Worm (Caenorhabditis elegans) whole organism, young adult: ENCODE measurements around the gene ncx-2.
A peak's percentile ranks its signal among the peaks of the same experiment; 100 is the strongest.

Source experiments
- B0035.1 ChIP-seq: sonication (generic microtip); optimal IDR thresholded peaks from 2 replicates; lab custom pipeline; 2016; ENCODE audit warnings: missing genetic modification characterization, mild to moderate bottlenecking, missing compliant biosample characterization, missing genotype, missing genetic modification reagents
- B0261.1 ChIP-seq: sonication (generic microtip); optimal IDR thresholded peaks from 2 replicates; lab custom pipeline; 2016; ENCODE audit warnings: mild to moderate bottlenecking, missing genetic modification characterization, moderate library complexity, missing compliant biosample characterization
- D2030.7 ChIP-seq: fragments of 200-800 bp; sonication (Bioruptor generic); IDR thresholded peaks from 2 replicates; pipeline ENCODE4 v1.3.6; 2022; ENCODE audit warnings: missing genetic modification reagents, missing genetic modification characterization, missing compliant biosample characterization
- F10E7.11 ChIP-seq: sonication (generic microtip); optimal IDR thresholded peaks from 2 replicates; lab custom pipeline; 2017; ENCODE audit warnings: mild to moderate bottlenecking, missing genetic modification characterization, moderate library complexity, missing compliant biosample characterization
- F22D6.2 ChIP-seq: sonication (generic microtip); optimal IDR thresholded peaks from 2 replicates; lab custom pipeline; 2016; ENCODE audit warnings: mild to moderate bottlenecking, missing genetic modification characterization, missing compliant biosample characterization
- F33H1.4 ChIP-seq: fragments of 200-800 bp; sonication (Bioruptor generic); IDR thresholded peaks from 2 replicates; pipeline ENCODE4 v1.3.6; 2022; ENCODE audit warnings: missing genetic modification reagents, missing genetic modification characterization, missing compliant biosample characterization
- F49E8.2 ChIP-seq: sonication (generic microtip); optimal IDR thresholded peaks from 3 replicates; lab custom pipeline; 2017; ENCODE audit warnings: missing genetic modification characterization, mild to moderate bottlenecking, missing compliant biosample characterization, antibody characterized with exemption, moderate library complexity; ENCODE audit not compliant: insufficient read depth
- Y67H2A.10 ChIP-seq: fragments of 200-800 bp; sonication (Bioruptor generic); conservative IDR thresholded peaks from 2 replicates; pipeline ENCODE4 v1.3.6; 2022; ENCODE audit warnings: missing genetic modification reagents, missing genetic modification characterization, missing compliant biosample characterization
- akir-1 ChIP-seq: fragments of 200-800 bp; sonication (Bioruptor generic); optimal IDR thresholded peaks from 2 replicates; lab custom pipeline; 2018; ENCODE audit warnings: mild to moderate bottlenecking, missing genetic modification characterization, moderate library complexity, missing compliant biosample characterization
- athp-1 ChIP-seq: sonication (generic microtip); optimal IDR thresholded peaks from 2 replicates; lab custom pipeline; 2017; ENCODE audit warnings: mild to moderate bottlenecking, missing genetic modification characterization, missing compliant biosample characterization
- bed-2 ChIP-seq: fragments of 200-800 bp; sonication (Bioruptor generic); IDR thresholded peaks from 2 replicates; pipeline ENCODE4 v1.3.6; 2022; ENCODE audit warnings: missing genetic modification reagents, missing genetic modification characterization, missing compliant biosample characterization
- cebp-1 ChIP-seq, 2 experiments: fragments of 200-800 bp in 1 of 2; sonication (Bioruptor generic) in 1 of 2; sonication (generic microtip) in 1 of 2; IDR thresholded peaks in 1 of 2; optimal IDR thresholded peaks in 1 of 2; 2 replicates each; pipeline versions ENCODE4 v1.3.6 to Lab custom; 2017 to 2022; ENCODE audit warnings: missing compliant biosample characterization in 2 of 2, missing genetic modification characterization in 2 of 2, mild to moderate bottlenecking in 1 of 2, missing genetic modification reagents in 1 of 2, moderate library complexity in 1 of 2
- ceh-40 ChIP-seq: fragments of 200-800 bp; sonication (Bioruptor generic); IDR thresholded peaks from 2 replicates; pipeline ENCODE4 v1.3.6; 2022; ENCODE audit warnings: missing genetic modification characterization, missing compliant biosample characterization
- ceh-79 ChIP-seq: sonication (generic microtip); optimal IDR thresholded peaks from 2 replicates; lab custom pipeline; 2017; ENCODE audit warnings: mild to moderate bottlenecking, missing genetic modification characterization, missing compliant biosample characterization
- ceh-91 ChIP-seq: fragments of 200-800 bp; sonication (Bioruptor generic); IDR thresholded peaks from 2 replicates; pipeline ENCODE4 v1.3.6; 2022; ENCODE audit warnings: missing genetic modification reagents, missing genetic modification characterization, missing compliant biosample characterization
- die-1 ChIP-seq: sonication (generic microtip); optimal IDR thresholded peaks from 2 replicates; lab custom pipeline; 2016; ENCODE audit warnings: missing genotype, mild to moderate bottlenecking, missing genetic modification characterization, missing compliant biosample characterization
- dpl-1 ChIP-seq: fragments of 150-350 bp; optimal IDR thresholded peaks from 2 replicates; lab custom pipeline; 2014; ENCODE audit warnings: missing biosample characterization, missing genetic modification reagents, missing genetic modification characterization
- efl-1 ChIP-seq: fragments of 150-350 bp; optimal IDR thresholded peaks from 2 replicates; lab custom pipeline; 2014; ENCODE audit warnings: missing biosample characterization, missing genetic modification reagents, missing genetic modification characterization
- egrh-3 ChIP-seq: fragments of 200-800 bp; sonication (Bioruptor generic); IDR thresholded peaks from 2 replicates; pipeline ENCODE4 v1.3.6; 2022; ENCODE audit warnings: missing genetic modification reagents, missing genetic modification characterization, missing compliant biosample characterization
- gei-17 ChIP-seq: fragments of 200-800 bp; sonication (Bioruptor generic); optimal IDR thresholded peaks from 2 replicates; lab custom pipeline; 2018; ENCODE audit warnings: mild to moderate bottlenecking, missing genetic modification characterization, missing compliant biosample characterization
- hmg-20 ChIP-seq: fragments of 200-800 bp; sonication (Bioruptor generic); IDR thresholded peaks from 2 replicates; pipeline ENCODE4 v1.3.6; 2022; ENCODE audit warnings: missing genetic modification reagents, missing genetic modification characterization, missing compliant biosample characterization
- hsf-1 ChIP-seq: fragments of 200-800 bp; sonication (Bioruptor generic); IDR thresholded peaks from 2 replicates; pipeline ENCODE4 v1.3.6; 2022; ENCODE audit warnings: missing genetic modification reagents, missing genetic modification characterization, missing compliant biosample characterization
- lin-35 ChIP-seq, 3 experiments: fragments of 150-350 bp in 2 of 3; sonication (generic microtip) in 1 of 3; optimal IDR thresholded peaks; 2 replicates each; lab custom pipeline; 2014 to 2018; ENCODE audit warnings: missing biosample characterization in 3 of 3, missing genetic modification characterization in 3 of 3, missing genetic modification reagents in 3 of 3
- lin-54 ChIP-seq: fragments of 200-800 bp; sonication (Bioruptor generic); optimal IDR thresholded peaks from 2 replicates; lab custom pipeline; 2018; ENCODE audit warnings: mild to moderate bottlenecking, missing genetic modification characterization, missing compliant biosample characterization
- lsl-1 ChIP-seq: fragments of 200-800 bp; sonication (Bioruptor generic); optimal IDR thresholded peaks from 2 replicates; lab custom pipeline; 2018; ENCODE audit warnings: mild to moderate bottlenecking, missing genetic modification characterization, moderate library complexity, missing compliant biosample characterization
- madf-8 ChIP-seq: fragments of 200-800 bp; sonication (Bioruptor generic); conservative IDR thresholded peaks from 2 replicates; pipeline ENCODE4 v1.3.6; 2022; ENCODE audit warnings: missing genetic modification reagents, missing genetic modification characterization, missing compliant biosample characterization
- mcd-1 ChIP-seq: fragments of 200-800 bp; sonication (Bioruptor generic); IDR thresholded peaks from 2 replicates; pipeline ENCODE4 v1.3.6; 2022; ENCODE audit warnings: missing genetic modification reagents, missing genetic modification characterization, missing compliant biosample characterization
- mes-4 ChIP-seq: sonication (generic microtip); optimal IDR thresholded peaks from 2 replicates; lab custom pipeline; 2016; ENCODE audit warnings: missing genotype, missing genetic modification characterization, missing compliant biosample characterization
- nhr-120 ChIP-seq: fragments of 200-800 bp; sonication (Bioruptor generic); IDR thresholded peaks from 2 replicates; pipeline ENCODE4 v1.3.6; 2022; ENCODE audit warnings: missing genetic modification characterization, missing compliant biosample characterization
- nhr-27 ChIP-seq: fragments of 200-800 bp; sonication (Bioruptor generic); optimal IDR thresholded peaks from 2 replicates; lab custom pipeline; 2018; ENCODE audit warnings: mild to moderate bottlenecking, missing genetic modification characterization, moderate library complexity, missing compliant biosample characterization
- nhr-80 ChIP-seq: sonication (generic microtip); optimal IDR thresholded peaks from 2 replicates; lab custom pipeline; 2016; ENCODE audit warnings: missing genetic modification characterization, missing compliant biosample characterization
- pha-4 ChIP-seq: fragments of 150-350 bp; sonication (generic microtip); optimal IDR thresholded peaks from 2 replicates; lab custom pipeline; 2014; ENCODE audit warnings: missing biosample characterization, missing genetic modification reagents, missing genetic modification characterization
- rcor-1 ChIP-seq: fragments of 200-800 bp; sonication (Bioruptor generic); IDR thresholded peaks from 2 replicates; pipeline ENCODE4 v1.3.6; 2022; ENCODE audit warnings: missing genetic modification reagents, missing genetic modification characterization, missing compliant biosample characterization
- repo-1 ChIP-seq: sonication (generic microtip); optimal IDR thresholded peaks from 2 replicates; lab custom pipeline; 2017; ENCODE audit warnings: mild to moderate bottlenecking, missing genetic modification characterization, missing compliant biosample characterization
- rpc-1 ChIP-seq, 2 experiments: fragments of 150-350 bp in 1 of 2; sonication (generic microtip) in 1 of 2; optimal IDR thresholded peaks; 2 replicates each; lab custom pipeline; 2014 to 2018; ENCODE audit warnings: missing biosample characterization in 1 of 2, missing genetic modification characterization in 1 of 2, missing genetic modification reagents in 1 of 2, missing genotype in 1 of 2
- sea-2 ChIP-seq: fragments of 200-800 bp; sonication (Bioruptor generic); IDR thresholded peaks from 2 replicates; pipeline ENCODE4 v1.3.6; 2022; ENCODE audit warnings: missing genetic modification characterization, missing compliant biosample characterization
- snpc-1.1 ChIP-seq: sonication (generic microtip); optimal IDR thresholded peaks from 2 replicates; lab custom pipeline; 2017; ENCODE audit warnings: missing genetic modification characterization, mild to moderate bottlenecking, missing compliant biosample characterization, antibody characterized with exemption, moderate library complexity, missing genotype, missing genetic modification reagents; ENCODE audit not compliant: insufficient read depth
- snpc-4 ChIP-seq, 5 experiments: fragments of 150-350 bp in 1 of 5; sonication (generic microtip) in 4 of 5; optimal IDR thresholded peaks; 2 replicates each; lab custom pipeline; 2014 to 2018; ENCODE audit warnings: missing genetic modification characterization in 5 of 5, missing biosample characterization in 3 of 5, antibody characterized with exemption in 2 of 5, mild to moderate bottlenecking in 2 of 5, missing compliant biosample characterization in 2 of 5, missing genotype in 2 of 5, moderate library complexity in 2 of 5, missing genetic modification reagents in 1 of 5
- somi-1 ChIP-seq: fragments of 200-800 bp; sonication (Bioruptor generic); optimal IDR thresholded peaks from 2 replicates; lab custom pipeline; 2018; ENCODE audit warnings: mild to moderate bottlenecking, missing genetic modification characterization, missing compliant biosample characterization
- xnd-1 ChIP-seq: sonication (generic microtip); optimal IDR thresholded peaks from 2 replicates; lab custom pipeline; 2016; ENCODE audit warnings: missing genotype, missing genetic modification reagents, missing genetic modification characterization, missing compliant biosample characterization
- ztf-18 ChIP-seq: sonication (generic microtip); optimal IDR thresholded peaks from 2 replicates; lab custom pipeline; 2016; ENCODE audit warnings: missing genotype, mild to moderate bottlenecking, missing genetic modification characterization, missing compliant biosample characterization
- ztf-22 ChIP-seq: fragments of 200-800 bp; sonication (Bioruptor generic); optimal IDR thresholded peaks from 2 replicates; lab custom pipeline; 2018; ENCODE audit warnings: mild to moderate bottlenecking, missing genetic modification characterization, moderate library complexity, missing compliant biosample characterization
- ztf-26 ChIP-seq: sonication (generic microtip); optimal IDR thresholded peaks from 2 replicates; lab custom pipeline; 2017; ENCODE audit warnings: missing genetic modification characterization, missing compliant biosample characterization
- ztf-28 ChIP-seq: fragments of 200-800 bp; sonication (Bioruptor generic); IDR thresholded peaks from 2 replicates; pipeline ENCODE4 v1.3.6; 2022; ENCODE audit warnings: missing genetic modification reagents, missing genetic modification characterization, missing compliant biosample characterization

ncx-2 gene

ce11 chrV:5265581-5265980, 37.9 kb upstream of the ncx-2 start, which contains the start of the genes srt-69 and B0238.12:
TSS of gene srt-69 (minus strand) at chrV:5265681.
TSS of gene B0238.12 (plus strand) at chrV:5265844.
- TF ChIP-seq F22D6.2 (tag; lab: Kevin White, UChicago) (no peak), cebp-1 (GFP tag; IDR thresholded peaks at IDR 0.05; lab: Robert Waterston, UW) (no peak), cebp-1 (tag; optimal IDR thresholded peaks at IDR 0.05; lab: Kevin White, UChicago) (no peak), B0035.1 (tag; lab: Kevin White, UChicago) (no peak), ceh-79 (tag; lab: Kevin White, UChicago) (no peak), F10E7.11 (no peak), nhr-27 (tag; lab: Kevin White, UChicago) (no peak), ztf-22 (GFP tag; lab: Kevin White, UChicago) (no peak), hsf-1 (GFP tag; lab: Robert Waterston, UW) (no peak), rcor-1 (GFP tag; lab: Robert Waterston, UW) (no peak)

- TF ChIP-seq Y67H2A.10 (GFP tag; lab: Robert Waterston, UW) (no peak), dpl-1 (peak; percentile 56), ceh-91 (GFP tag; lab: Robert Waterston, UW) (no peak), ztf-18 (tag; lab: Kevin White, UChicago) (peak; percentile 39), repo-1 (tag; lab: Kevin White, UChicago) (no peak), B0261.1 (tag; lab: Kevin White, UChicago) (no peak), mcd-1 (GFP tag; lab: Robert Waterston, UW) (peak; percentile 90), egrh-3 (GFP tag; lab: Robert Waterston, UW) (no peak), snpc-1.1 (no peak), D2030.7 (GFP tag; lab: Robert Waterston, UW) (peak; percentile 37; the same call in 1 of the 2 replicates), efl-1 (peak; percentile 79), F33H1.4 (GFP tag; lab: Robert Waterston, UW) (peak; percentile 27; the same call in 1 of the 2 replicates), lin-54 (GFP tag; lab: Kevin White, UChicago) (peak; percentile 95), bed-2 (GFP tag; lab: Robert Waterston, UW) (no peak), xnd-1 (tag; lab: Kevin White, UChicago) (peak; percentile 8), hmg-20 (GFP tag; lab: Robert Waterston, UW) (no peak), nhr-80 (no peak), lsl-1 (GFP tag; lab: Kevin White, UChicago) (peak; percentile 18), lin-35 (GFP tag; optimal IDR thresholded peaks at IDR 0.05; lab: Kevin White, UChicago) (peak in 2 of 3 experiments; percentile 24 to 76), snpc-4 (GFP tag; optimal IDR thresholded peaks at IDR 0.05; lab: Kevin White, UChicago) (no peak), snpc-4 (tag; optimal IDR thresholded peaks at IDR 0.05; lab: Kevin White, UChicago) (peak in 1 of 4 experiments; percentile 1)
These were observed 34.4 kb upstream of the ncx-2 start, which contains the start of gene penr-1 for ce11 chrV:5269024-5269535. TSS of gene penr-1 (plus strand) at chrV:5269485.

ce11 chrV:5271487-5271886, 32.0 kb upstream of the ncx-2 start:
- TF ChIP-seq pha-4 (tag; lab: Kevin White, UChicago), result no peak
- TF ChIP-seq athp-1 (tag; lab: Kevin White, UChicago), result no peak
- no peak for TF ChIP-seq sea-2
- no peak for TF ChIP-seq B0261.1 (tag; lab: Kevin White, UChicago)
- TF ChIP-seq die-1 (tag; lab: Kevin White, UChicago), result no peak
- TF ChIP-seq mes-4, result no peak
- no peak for TF ChIP-seq F49E8.2 (tag; lab: Kevin White, UChicago)
- peak; percentile 41 for TF ChIP-seq gei-17 (GFP tag; lab: Kevin White, UChicago)
- TF ChIP-seq rpc-1 (optimal IDR thresholded peaks at IDR 0.05; lab: Kevin White, UChicago), result no peak
- TF ChIP-seq rpc-1 (tag; optimal IDR thresholded peaks at IDR 0.05; lab: Kevin White, UChicago), result no peak
- TF ChIP-seq somi-1 (GFP tag; lab: Kevin White, UChicago), result peak; percentile 81
- TF ChIP-seq ceh-79 (tag; lab: Kevin White, UChicago), result no peak
- TF ChIP-seq repo-1 (tag; lab: Kevin White, UChicago), result no peak
- TF ChIP-seq ztf-26 (tag; lab: Kevin White, UChicago), result no peak
- TF ChIP-seq akir-1 (GFP tag; lab: Kevin White, UChicago), result no peak
- peak; percentile 87 for TF ChIP-seq nhr-80
- no peak for TF ChIP-seq ztf-28 (GFP tag; lab: Robert Waterston, UW)
- TF ChIP-seq ceh-40, result no peak
- TF ChIP-seq nhr-120, result no peak
- TF ChIP-seq madf-8 (GFP tag; lab: Robert Waterston, UW), result no peak
- TF ChIP-seq hmg-20 (GFP tag; lab: Robert Waterston, UW), result no peak
